Worm (Caenorhabditis elegans) whole organism, late embryonic: Measurements from ENCODE around the gene C07B5.8.

ENCODE experiments used
- T23F11.4 ChIP-seq: fragments of 200-800 bp; sonication (Bioruptor generic); optimal IDR thresholded peaks from 2 replicates; lab custom pipeline; 2018; ENCODE audit warnings: mild to moderate bottlenecking, missing genetic modification characterization, missing compliant biosample characterization
- ahr-1 ChIP-seq: sonication (generic microtip); optimal IDR thresholded peaks from 2 replicates; lab custom pipeline; 2016; ENCODE audit warnings: missing genetic modification characterization, missing compliant biosample characterization
- ama-1 ChIP-seq: fragments of 150-350 bp; optimal IDR thresholded peaks from 2 replicates; lab custom pipeline; 2014
- ceh-14 ChIP-seq: sonication (generic microtip); optimal IDR thresholded peaks from 2 replicates; lab custom pipeline; 2016; ENCODE audit warnings: missing genotype, missing genetic modification characterization, missing compliant biosample characterization
- ceh-19 ChIP-seq: fragments of 200-800 bp; sonication (Bioruptor generic); optimal IDR thresholded peaks from 2 replicates; lab custom pipeline; 2018; ENCODE audit warnings: mild to moderate bottlenecking, missing genetic modification characterization, missing compliant biosample characterization
- ceh-22 ChIP-seq: sonication (generic microtip); optimal IDR thresholded peaks from 2 replicates; lab custom pipeline; 2017; ENCODE audit warnings: missing biosample characterization, missing genetic modification characterization
- ceh-24 ChIP-seq: sonication (generic microtip); optimal IDR thresholded peaks from 2 replicates; lab custom pipeline; 2016; ENCODE audit warnings: mild to moderate bottlenecking, missing genetic modification characterization, missing compliant biosample characterization
- ceh-31 ChIP-seq: sonication (generic microtip); optimal IDR thresholded peaks from 2 replicates; lab custom pipeline; 2016; ENCODE audit warnings: missing genetic modification characterization, missing compliant biosample characterization
- ceh-34 ChIP-seq: sonication (generic microtip); optimal IDR thresholded peaks from 2 replicates; lab custom pipeline; 2016; ENCODE audit warnings: mild to moderate bottlenecking, missing genetic modification characterization, missing compliant biosample characterization
- ceh-45 ChIP-seq: fragments of 200-800 bp; sonication (Bioruptor generic); IDR thresholded peaks from 2 replicates; pipeline ENCODE4 v1.3.6; 2022; ENCODE audit warnings: missing genetic modification reagents, missing genetic modification characterization, missing compliant biosample characterization
- ceh-48 ChIP-seq: sonication (generic microtip); optimal IDR thresholded peaks from 2 replicates; lab custom pipeline; 2016; ENCODE audit warnings: missing genetic modification characterization, inconsistent platforms, missing compliant biosample characterization
- dve-1 ChIP-seq: sonication (generic microtip); optimal IDR thresholded peaks from 2 replicates; lab custom pipeline; 2017; ENCODE audit warnings: antibody characterized with exemption, mild to moderate bottlenecking, missing genetic modification characterization, missing compliant biosample characterization
- eyg-1 ChIP-seq: sonication (generic microtip); optimal IDR thresholded peaks from 2 replicates; lab custom pipeline; 2016; ENCODE audit warnings: missing genotype, missing genetic modification characterization, missing compliant biosample characterization
- fax-1 ChIP-seq: sonication (generic microtip); optimal IDR thresholded peaks from 2 replicates; lab custom pipeline; 2016; ENCODE audit warnings: missing genotype, missing genetic modification characterization, missing compliant biosample characterization
- fkh-10 ChIP-seq: fragments of 150-350 bp; optimal IDR thresholded peaks from 2 replicates; lab custom pipeline; 2014; ENCODE audit warnings: missing biosample characterization, missing genetic modification reagents, missing genetic modification characterization
- fkh-6 ChIP-seq: sonication (generic microtip); optimal IDR thresholded peaks from 2 replicates; lab custom pipeline; 2016; ENCODE audit warnings: missing genetic modification characterization, missing compliant biosample characterization
- hlh-13 ChIP-seq: fragments of 200-800 bp; sonication (Bioruptor generic); optimal IDR thresholded peaks from 2 replicates; lab custom pipeline; 2018; ENCODE audit warnings: mild to moderate bottlenecking, missing genetic modification characterization, missing compliant biosample characterization
- hlh-15 ChIP-seq: sonication (generic microtip); optimal IDR thresholded peaks from 2 replicates; lab custom pipeline; 2016; ENCODE audit warnings: missing genetic modification characterization, missing compliant biosample characterization
- hlh-6 ChIP-seq: sonication (generic microtip); optimal IDR thresholded peaks from 2 replicates; lab custom pipeline; 2016; ENCODE audit warnings: missing genotype, missing genetic modification characterization, missing compliant biosample characterization
- hlh-8 ChIP-seq: sonication (generic microtip); optimal IDR thresholded peaks from 2 replicates; lab custom pipeline; 2016; ENCODE audit warnings: missing genotype, missing genetic modification characterization, missing compliant biosample characterization
- lin-11 ChIP-seq: fragments of 200-800 bp; sonication (Bioruptor generic); optimal IDR thresholded peaks from 2 replicates; lab custom pipeline; 2018; ENCODE audit warnings: mild to moderate bottlenecking, missing genetic modification characterization, missing compliant biosample characterization
- nfya-1 ChIP-seq: sonication (generic microtip); optimal IDR thresholded peaks from 2 replicates; lab custom pipeline; 2017; ENCODE audit warnings: missing genetic modification characterization, mild to moderate bottlenecking, missing compliant biosample characterization, antibody characterized with exemption, moderate library complexity
- nhr-11 ChIP-seq: fragments of 150-350 bp; optimal IDR thresholded peaks from 2 replicates; lab custom pipeline; 2014; ENCODE audit warnings: missing biosample characterization, missing genetic modification characterization
- nhr-232 ChIP-seq: sonication (generic microtip); optimal IDR thresholded peaks from 2 replicates; lab custom pipeline; 2016; ENCODE audit warnings: missing genetic modification characterization, missing compliant biosample characterization
- pat-9 ChIP-seq: fragments of 200-800 bp; sonication (Bioruptor generic); optimal IDR thresholded peaks from 2 replicates; lab custom pipeline; 2018; ENCODE audit warnings: mild to moderate bottlenecking, missing genetic modification characterization, moderate library complexity, missing compliant biosample characterization
- pha-2 ChIP-seq: sonication (generic microtip); optimal IDR thresholded peaks from 2 replicates; lab custom pipeline; 2017; ENCODE audit warnings: mild to moderate bottlenecking, missing genetic modification characterization, missing compliant biosample characterization
- pros-1 ChIP-seq: fragments of 150-350 bp; optimal IDR thresholded peaks from 2 replicates; lab custom pipeline; 2014; ENCODE audit warnings: missing biosample characterization, missing genetic modification reagents, missing genetic modification characterization
- ref-2 ChIP-seq: sonication (generic microtip); optimal IDR thresholded peaks from 2 replicates; lab custom pipeline; 2016; ENCODE audit warnings: missing genetic modification characterization, missing compliant biosample characterization
- sdc-2 ChIP-seq: sonication (generic microtip); optimal IDR thresholded peaks from 2 replicates; lab custom pipeline; 2016; ENCODE audit warnings: missing genotype, missing genetic modification characterization, missing compliant biosample characterization
- sox-2 ChIP-seq: fragments of 200-800 bp; sonication (Bioruptor generic); IDR thresholded peaks from 2 replicates; pipeline ENCODE4 v1.3.6; 2022; ENCODE audit warnings: missing genetic modification reagents, missing genetic modification characterization, missing compliant biosample characterization
- sox-4 ChIP-seq: sonication (generic microtip); optimal IDR thresholded peaks from 2 replicates; lab custom pipeline; 2017; ENCODE audit warnings: mild to moderate bottlenecking, missing genetic modification characterization, inconsistent platforms, missing compliant biosample characterization
- syd-9 ChIP-seq: sonication (generic microtip); optimal IDR thresholded peaks from 2 replicates; lab custom pipeline; 2016; ENCODE audit warnings: mild to moderate bottlenecking, missing genetic modification characterization, moderate library complexity, missing compliant biosample characterization
- tbx-2 ChIP-seq: sonication (generic microtip); optimal IDR thresholded peaks from 2 replicates; lab custom pipeline; 2016; ENCODE audit warnings: missing genetic modification characterization, missing compliant biosample characterization
- ttx-3 ChIP-seq: sonication (generic microtip); optimal IDR thresholded peaks from 2 replicates; lab custom pipeline; 2016; ENCODE audit warnings: missing genetic modification reagents, missing genetic modification characterization, missing compliant biosample characterization
- unc-3 ChIP-seq, 2 experiments: fragments of 200-800 bp in 1 of 2; sonication (Bioruptor generic) in 1 of 2; sonication (generic microtip) in 1 of 2; conservative IDR thresholded peaks in 1 of 2; optimal IDR thresholded peaks in 1 of 2; 2 replicates each; pipeline versions ENCODE4 v1.3.6 to Lab custom; 2016 to 2022; ENCODE audit warnings: missing compliant biosample characterization in 2 of 2, missing genetic modification characterization in 2 of 2, missing genetic modification reagents in 1 of 2
- unc-42 ChIP-seq: sonication (generic microtip); optimal IDR thresholded peaks from 2 replicates; lab custom pipeline; 2016; ENCODE audit warnings: missing genotype, missing genetic modification characterization, missing compliant biosample characterization
- zip-5 ChIP-seq: sonication (generic microtip); optimal IDR thresholded peaks from 2 replicates; lab custom pipeline; 2016; ENCODE audit warnings: missing genetic modification characterization, missing compliant biosample characterization
- ztf-16 ChIP-seq: sonication (generic microtip); optimal IDR thresholded peaks from 2 replicates; lab custom pipeline; 2017; ENCODE audit warnings: missing genetic modification characterization, missing compliant biosample characterization

Gene C07B5.8

DNA sequence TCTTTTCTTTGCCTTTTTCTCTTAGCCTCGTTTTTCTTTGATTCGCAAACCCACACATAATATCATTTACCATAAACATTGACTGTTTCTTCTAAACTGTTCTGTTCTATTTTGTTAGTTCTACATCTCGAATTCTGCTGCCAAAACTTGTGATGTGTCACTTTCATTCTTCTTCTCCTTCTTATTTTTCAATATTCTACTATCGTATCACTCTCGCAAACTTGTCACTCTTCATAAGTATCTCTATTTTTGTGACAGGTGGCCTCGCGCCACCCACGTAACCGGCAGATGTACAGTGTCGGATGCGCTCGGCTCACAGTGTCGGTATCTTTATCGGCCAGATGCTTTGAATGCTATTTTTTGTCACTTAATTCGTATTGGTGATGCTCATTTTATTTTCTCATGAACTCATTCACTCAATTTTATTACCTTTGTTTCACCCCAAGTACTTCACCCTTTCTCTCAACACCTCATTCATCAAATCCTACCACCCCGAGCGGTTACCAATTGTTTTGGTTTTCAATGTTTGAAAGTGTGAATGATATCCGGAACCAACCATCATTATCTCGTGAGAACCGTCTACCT is 28.0 kb downstream of the C07B5.8 start:
- no peak for TF ChIP-seq lin-11 (tag; lab: Kevin White, UChicago)
- TF ChIP-seq fkh-6 = no peak
- no peak for TF ChIP-seq T23F11.4 (GFP tag; lab: Kevin White, UChicago)
- no peak for TF ChIP-seq ceh-48 (tag; lab: Kevin White, UChicago)
- TF ChIP-seq nhr-11 (tag; lab: Kevin White, UChicago) = no peak
- no peak for TF ChIP-seq ceh-31 (tag; lab: Kevin White, UChicago)
- TF ChIP-seq syd-9 (tag; lab: Kevin White, UChicago) = no peak
- TF ChIP-seq ceh-14 (tag; lab: Kevin White, UChicago) = no peak
- no peak for TF ChIP-seq nhr-232 (tag; lab: Kevin White, UChicago)
- TF ChIP-seq hlh-6 (tag; lab: Kevin White, UChicago) = no peak
- no peak for TF ChIP-seq ama-1 (lab: Kevin White, UChicago)
- no peak for TF ChIP-seq nfya-1 (tag; lab: Kevin White, UChicago)
- TF ChIP-seq pros-1 (tag; lab: Kevin White, UChicago) = no peak
- TF ChIP-seq eyg-1 (tag; lab: Kevin White, UChicago) = no peak
- TF ChIP-seq ahr-1 (tag; lab: Kevin White, UChicago) = no peak

DNA sequence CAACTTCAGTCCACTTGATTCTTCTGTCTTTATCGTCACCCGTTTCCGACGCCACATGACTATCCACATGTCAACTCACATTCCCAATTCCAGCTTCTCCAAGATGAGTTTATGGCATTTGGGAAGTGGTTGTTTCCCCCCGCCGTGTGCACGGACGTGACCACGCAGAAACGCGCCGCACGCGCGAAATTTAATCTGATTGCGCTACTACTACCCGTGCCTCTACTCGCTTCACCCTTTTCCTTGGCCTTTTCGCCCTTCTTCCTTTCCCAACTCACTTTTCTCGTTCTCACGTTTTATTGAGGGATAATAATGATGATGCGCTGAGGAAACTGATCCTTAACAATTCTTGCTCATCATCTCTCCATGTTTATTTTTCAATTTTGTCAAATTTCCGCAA is 30.2 kb downstream of the C07B5.8 start:
- TF ChIP-seq unc-42 (tag; lab: Kevin White, UChicago) (peak; percentile 96), ceh-31 (tag; lab: Kevin White, UChicago) (peak; percentile 20), tbx-2 (tag; lab: Kevin White, UChicago) (no peak), fkh-6 (peak; percentile 24), ceh-45 (GFP tag; lab: Robert Waterston, UW) (0 out of 2 replicates have a peak, but pooled peaks have one; percentile 39), ceh-19 (no peak), sdc-2 (tag; lab: Kevin White, UChicago) (peak; percentile 3), sox-2 (GFP tag; lab: Robert Waterston, UW) (no peak), ceh-22 (tag; lab: Kevin White, UChicago) (no peak), ceh-34 (tag; lab: Kevin White, UChicago) (peak; percentile 37)
- TF ChIP-seq, all 69 proteins: peak for 6

DNA sequence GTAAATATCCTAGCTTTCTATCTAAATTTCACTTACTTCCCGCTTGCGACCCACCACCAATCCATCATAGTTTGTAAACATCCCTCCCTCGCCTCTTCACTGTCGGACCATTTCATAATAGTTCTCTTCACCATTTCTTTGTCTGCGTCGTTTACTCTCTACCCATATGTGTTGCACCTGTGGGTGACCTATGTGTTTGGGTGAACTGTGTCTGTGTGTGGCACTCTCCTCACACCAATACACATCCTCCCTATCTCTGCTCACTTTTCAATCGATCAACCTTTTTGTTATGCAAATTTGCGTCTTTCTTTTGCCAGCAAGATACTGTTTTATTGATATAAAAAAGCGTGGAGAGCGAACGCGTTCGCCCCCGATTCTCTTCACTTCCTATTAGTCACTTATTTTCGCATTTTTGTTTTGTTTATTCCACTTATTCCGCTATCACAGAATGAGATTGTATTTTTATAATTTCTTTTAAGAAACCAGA is 31.6 kb downstream of the C07B5.8 start:
- TF ChIP-seq tbx-2 (tag; lab: Kevin White, UChicago) (peak; percentile 8), pat-9 (tag; lab: Kevin White, UChicago) (no peak), fkh-10 (GFP tag; lab: Kevin White, UChicago) (no peak), ztf-16 (tag; lab: Kevin White, UChicago) (no peak), ceh-14 (tag; lab: Kevin White, UChicago) (no peak), ref-2 (tag; lab: Kevin White, UChicago) (peak; percentile 1), ceh-31 (tag; lab: Kevin White, UChicago) (peak; percentile 13)

DNA sequence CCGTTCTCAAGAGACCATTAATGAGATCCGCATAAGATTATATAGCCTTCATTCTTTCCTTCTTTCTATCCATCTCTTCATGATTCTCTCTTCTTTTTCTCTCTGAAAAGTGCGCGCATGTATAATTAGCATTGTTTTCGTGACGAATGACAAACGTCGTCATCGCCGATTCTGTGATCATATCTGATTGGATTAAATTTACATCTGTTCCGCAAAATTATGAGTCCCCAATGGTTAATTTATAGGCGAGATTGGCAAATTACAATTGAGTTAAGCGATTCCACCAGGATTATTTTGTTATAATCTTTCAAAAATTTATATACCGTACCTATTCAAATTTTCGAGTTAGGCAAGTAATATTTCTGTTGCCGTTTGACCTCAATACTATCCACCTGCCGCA is 32.3 kb downstream of the C07B5.8 start:
- TF ChIP-seq pat-9 (tag; lab: Kevin White, UChicago) = no peak
- TF ChIP-seq fkh-6 = no peak
- peak; percentile 57 for TF ChIP-seq unc-42 (tag; lab: Kevin White, UChicago)
- TF ChIP-seq ttx-3 = no peak
- no peak for TF ChIP-seq ztf-16 (tag; lab: Kevin White, UChicago)
- TF ChIP-seq ceh-34 (tag; lab: Kevin White, UChicago) = no peak
- TF ChIP-seq hlh-8 (tag; lab: Kevin White, UChicago) = no peak

DNA sequence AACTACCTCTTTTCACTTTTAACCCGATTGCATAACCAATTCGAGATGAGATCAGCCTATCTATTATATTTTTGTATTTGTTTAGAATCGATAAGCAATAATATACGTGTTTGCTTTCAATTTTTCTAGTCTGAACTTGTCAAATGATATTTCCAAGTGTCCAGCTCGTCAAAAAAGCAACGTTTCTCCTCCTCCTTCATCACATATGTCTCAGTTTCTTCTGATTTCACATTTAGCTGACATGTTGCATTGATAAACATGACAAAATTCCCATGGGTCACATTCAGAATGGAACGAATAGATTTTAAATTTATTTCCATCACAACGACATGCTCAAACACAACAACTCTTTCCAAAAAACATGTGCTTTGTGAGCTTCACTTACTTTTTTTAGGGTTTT is 37.2 kb downstream of the C07B5.8 start:
- TF ChIP-seq syd-9 (tag; lab: Kevin White, UChicago) (no peak), pha-2 (no peak), sox-4 (tag; lab: Kevin White, UChicago) (no peak), hlh-15 (tag; lab: Kevin White, UChicago) (no peak), lin-11 (tag; lab: Kevin White, UChicago) (no peak), nfya-1 (tag; lab: Kevin White, UChicago) (no peak), zip-5 (tag; lab: Kevin White, UChicago) (no peak), dve-1 (tag; lab: Kevin White, UChicago) (no peak), ceh-48 (tag; lab: Kevin White, UChicago) (no peak), ceh-24 (tag; lab: Kevin White, UChicago) (no peak), nhr-11 (tag; lab: Kevin White, UChicago) (no peak), hlh-13 (GFP tag; lab: Kevin White, UChicago) (no peak), ref-2 (tag; lab: Kevin White, UChicago) (no peak), unc-3 (GFP tag; conservative IDR thresholded peaks at IDR 0.05; lab: Robert Waterston, UW) (no peak), unc-3 (tag; optimal IDR thresholded peaks at IDR 0.05; lab: Kevin White, UChicago) (no peak), fax-1 (tag; lab: Kevin White, UChicago) (no peak), fkh-6 (no peak), ceh-45 (GFP tag; lab: Robert Waterston, UW) (no peak)
